Fruit fly (Drosophila melanogaster) whole organism: ENCODE measurements around the gene Catsup.

Experiments used
- CG8478 ChIP-seq: fragments of >200 bp; optimal IDR thresholded peaks from 2 replicates; lab custom pipeline; 2018; ENCODE audit warnings: inconsistent platforms
- Dll ChIP-seq: fragments of >200 bp; optimal IDR thresholded peaks from 2 replicates; lab custom pipeline; 2017
- EcR ChIP-seq, 2 experiments: fragments of >200 bp; optimal IDR thresholded peaks; 2 replicates each; lab custom pipeline; 2017; ENCODE audit warnings: missing biosample characterization in 2 of 2, missing genetic modification characterization in 2 of 2, missing genetic modification reagents in 2 of 2
- pan ChIP-seq: fragments of >200 bp; optimal IDR thresholded peaks from 2 replicates; lab custom pipeline; 2017
- psq ChIP-seq: fragments of >200 bp; optimal IDR thresholded peaks from 2 replicates; lab custom pipeline; 2017
- usp ChIP-seq: fragments of >200 bp; optimal IDR thresholded peaks from 2 replicates; lab custom pipeline; 2017; ENCODE audit warnings: missing biosample characterization, missing genetic modification characterization, mixed read lengths

- no peak for TF ChIP-seq pan
- no peak for TF ChIP-seq usp (GFP tag; lab: Kevin White, UChicago)
- no peak for TF ChIP-seq psq (lab: Kevin White, UChicago)
- no peak for TF ChIP-seq CG8478 (lab: Kevin White, UChicago)
- no peak for TF ChIP-seq Dll (lab: Kevin White, UChicago)
- TF ChIP-seq EcR (GFP tag; optimal IDR thresholded peaks at IDR 0.05; lab: Kevin White, UChicago): no peak
These were observed 49.5 kb upstream of the Catsup start, which contains the start of gene CG46465 for dm6 chr2L:18992196-18992595.
